Worm (Caenorhabditis elegans) whole organism, L1 larva: Measurements from ENCODE around the gene Y53F4B.26.

ENCODE experiments used
- aly-2 ChIP-seq: fragments of 150-350 bp; optimal IDR thresholded peaks from 2 replicates; lab custom pipeline; 2014; ENCODE audit warnings: missing biosample characterization, missing genetic modification characterization
- ceh-63 ChIP-seq: fragments of 200-800 bp; sonication (Bioruptor generic); optimal IDR thresholded peaks from 2 replicates; lab custom pipeline; 2018; ENCODE audit warnings: mild to moderate bottlenecking, missing genetic modification characterization, missing compliant biosample characterization
- ces-1 ChIP-seq: fragments of 150-350 bp; optimal IDR thresholded peaks from 2 replicates; lab custom pipeline; 2014; ENCODE audit warnings: missing biosample characterization, missing genetic modification reagents, missing genetic modification characterization
- dpl-1 ChIP-seq, 3 experiments: fragments of 150-350 bp in 2 of 3; sonication (generic microtip) in 1 of 3; optimal IDR thresholded peaks; 2 replicates each; lab custom pipeline; 2014 to 2017; ENCODE audit warnings: missing biosample characterization in 3 of 3, missing genetic modification characterization in 3 of 3, missing genetic modification reagents in 3 of 3
- egl-13 ChIP-seq: sonication (generic microtip); optimal IDR thresholded peaks from 2 replicates; lab custom pipeline; 2016; ENCODE audit warnings: missing genotype, missing genetic modification reagents, missing genetic modification characterization, missing compliant biosample characterization
- ets-5 ChIP-seq: fragments of 200-800 bp; sonication (Bioruptor generic); IDR thresholded peaks from 2 replicates; pipeline ENCODE4 v1.3.6; 2022; ENCODE audit warnings: missing genetic modification characterization, missing compliant biosample characterization
- fkh-10 ChIP-seq: sonication (generic microtip); optimal IDR thresholded peaks from 2 replicates; lab custom pipeline; 2017; ENCODE audit warnings: missing biosample characterization, missing genetic modification reagents, missing genetic modification characterization
- isw-1 ChIP-seq: fragments of 200-800 bp; sonication (Bioruptor generic); IDR thresholded peaks from 2 replicates; pipeline ENCODE4 v1.3.6; 2022; ENCODE audit warnings: missing genetic modification characterization, missing compliant biosample characterization
- lin-39 ChIP-seq: fragments of 150-350 bp; optimal IDR thresholded peaks from 2 replicates; lab custom pipeline; 2014; ENCODE audit warnings: missing biosample characterization, missing genetic modification reagents, missing genetic modification characterization
- nhr-12 ChIP-seq: sonication (generic microtip); optimal IDR thresholded peaks from 2 replicates; lab custom pipeline; 2017; ENCODE audit warnings: missing biosample characterization, missing genetic modification characterization
- nhr-76 ChIP-seq: sonication (generic microtip); optimal IDR thresholded peaks from 2 replicates; lab custom pipeline; 2017; ENCODE audit warnings: missing biosample characterization, missing genetic modification characterization
- skn-1 ChIP-seq: fragments of 150-350 bp; optimal IDR thresholded peaks from 2 replicates; lab custom pipeline; 2014; ENCODE audit warnings: missing biosample characterization, missing genetic modification characterization
- snpc-4 ChIP-seq: fragments of 150-350 bp; optimal IDR thresholded peaks from 2 replicates; lab custom pipeline; 2014; ENCODE audit warnings: missing biosample characterization, missing genetic modification characterization
- unc-62 ChIP-seq: fragments of 150-350 bp; optimal IDR thresholded peaks from 2 replicates; lab custom pipeline; 2014; ENCODE audit warnings: missing biosample characterization, missing genetic modification reagents, missing genetic modification characterization

ce11 chrII:15165681-15166235, 25.0 kb upstream of the Y53F4B.26 start, which contains the start of gene gst-27:
- TF ChIP-seq isw-1 (GFP tag; lab: Robert Waterston, UW) (peak; percentile 49), nhr-76 (tag; lab: Kevin White, UChicago) (peak; percentile 73), lin-39 (tag; lab: Kevin White, UChicago) (no peak), nhr-12 (tag; lab: Kevin White, UChicago) (no peak), egl-13 (peak; percentile 73), ceh-63 (no peak), unc-62 (GFP tag; lab: Kevin White, UChicago) (no peak), ces-1 (GFP tag; lab: Kevin White, UChicago) (no peak), snpc-4 (peak; percentile 79), skn-1 (tag; lab: Kevin White, UChicago) (peak; percentile 84), ets-5 (no peak), aly-2 (tag; lab: Kevin White, UChicago) (peak; percentile 59), fkh-10 (GFP tag; lab: Kevin White, UChicago) (peak; percentile 4), dpl-1 (GFP tag; optimal IDR thresholded peaks at IDR 0.05; lab: Kevin White, UChicago) (peak; percentile 59 to 74 (median 67))
